Comparison of ENCODE assay signal across 2 worm cellular contexts in the genomic region with DNA sequence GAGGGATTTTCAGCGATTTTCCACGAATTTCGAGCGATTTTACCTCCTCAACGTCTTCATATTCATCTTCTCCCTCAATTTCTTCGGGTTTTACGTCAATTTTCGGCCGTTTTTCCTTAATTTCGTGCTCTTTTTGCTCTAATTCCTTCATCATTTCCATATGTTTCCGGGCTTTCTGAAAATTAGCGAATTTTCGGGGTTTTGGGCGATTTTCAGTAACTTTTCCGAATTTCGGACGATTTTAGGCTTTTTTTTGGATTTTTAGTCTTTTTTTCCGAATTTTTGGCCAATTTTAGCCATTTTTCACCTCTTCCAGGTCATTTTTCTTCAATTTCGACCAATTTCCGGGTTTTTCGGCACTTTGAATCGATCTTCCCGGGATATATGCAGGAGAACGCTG.
TF ChIP-seq lines count a peak whose summit lies in the region.

No protein-coding gene starts in this region.

TF ChIP-seq in whole organism, L1 larva, 84 proteins besides CTCF, POLR2A, EP300 and RAD21:
- TF ChIP-seq tlp-1 (tag; optimal IDR thresholded peaks at IDR 0.05; lab: Kevin White, UChicago) (no peak), nhr-85 (tag; lab: Kevin White, UChicago) (peak; percentile 4)

TF ChIP-seq in whole organism, L4 larva, 104 proteins besides CTCF, POLR2A, EP300 and RAD21:
- TF ChIP-seq dve-1 (tag; optimal IDR thresholded peaks at IDR 0.05; lab: Kevin White, UChicago; ENCODE audit: insufficient read depth) (no peak), hlh-11 (tag; optimal IDR thresholded peaks at IDR 0.05; lab: Kevin White, UChicago) (no peak), daf-12 (tag; optimal IDR thresholded peaks at IDR 0.05; lab: Kevin White, UChicago) (no peak), lsy-2 (tag; optimal IDR thresholded peaks at IDR 0.05; lab: Kevin White, UChicago) (no peak), dpl-1 (GFP tag; optimal IDR thresholded peaks at IDR 0.05; lab: Kevin White, UChicago) (no peak), attf-4 (tag; optimal IDR thresholded peaks at IDR 0.05; lab: Kevin White, UChicago) (no peak), unc-62 (GFP tag; optimal IDR thresholded peaks at IDR 0.05 in 1 of 2; lab: Kevin White, UChicago) (peak in 1 of 2 experiments; percentile 7), unc-62 (tag; optimal IDR thresholded peaks at IDR 0.05; lab: Kevin White, UChicago) (no peak), ceh-62 (tag; optimal IDR thresholded peaks at IDR 0.05; lab: Kevin White, UChicago) (no peak), aha-1 (tag; lab: Kevin White, UChicago) (peak; percentile 92), ceh-28 (tag; optimal IDR thresholded peaks at IDR 0.05; lab: Kevin White, UChicago) (no peak), lir-3 (tag; optimal IDR thresholded peaks at IDR 0.05; lab: Kevin White, UChicago) (no peak), F26F4.8 (GFP tag; conservative IDR thresholded peaks at IDR 0.05; lab: Robert Waterston, UW) (no peak), lim-7 (GFP tag; IDR thresholded peaks at IDR 0.05; lab: Robert Waterston, UW) (no peak), hif-1 (tag; optimal IDR thresholded peaks at IDR 0.05; lab: Kevin White, UChicago) (no peak)
